Fruit fly (Drosophila melanogaster): Measurements from ENCODE around the gene aay.

The aay gene

DNA sequence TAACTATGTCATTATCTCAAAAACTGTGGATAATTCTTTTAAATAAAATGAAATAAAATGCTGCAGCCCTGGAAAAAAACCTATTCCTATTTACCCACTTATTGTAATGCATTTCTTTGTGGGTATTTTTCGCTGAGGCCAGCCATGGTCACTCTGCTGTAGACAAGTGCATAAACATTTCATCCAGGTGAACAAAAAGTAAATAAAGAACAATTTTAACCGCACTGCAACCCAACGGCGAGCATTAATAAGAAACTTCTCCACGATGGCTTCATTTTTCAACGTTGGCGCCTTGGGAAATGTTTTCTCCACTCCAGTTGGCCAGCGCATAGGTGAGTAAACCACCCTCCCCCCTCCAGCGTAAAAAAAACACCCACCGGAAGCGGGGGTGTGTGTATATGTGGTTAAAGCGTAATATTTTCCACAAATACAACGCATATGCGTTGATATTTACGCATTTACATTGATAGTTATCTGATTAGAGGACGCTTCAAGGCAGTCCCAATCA, 23.7 kb downstream of the aay start, which contains the start of gene CG3529 (continued):
- TF ChIP-seq sens-2 (GFP tag; IDR thresholded peaks at IDR 0.05): no peak
- no peak for TF ChIP-seq CG43689 (GFP tag; IDR thresholded peaks at IDR 0.05)
- peak; percentile 3 for TF ChIP-seq tin (GFP tag; optimal IDR thresholded peaks at IDR 0.05)
- TF ChIP-seq Trl (optimal IDR thresholded peaks at IDR 0.05): no peak
- no peak for TF ChIP-seq Trl (GFP tag; optimal IDR thresholded peaks at IDR 0.05)
- TF ChIP-seq D19B (GFP tag; optimal IDR thresholded peaks at IDR 0.05): no peak
- TF ChIP-seq CG3281 (GFP tag; optimal IDR thresholded peaks at IDR 0.05): peak; percentile 25
- TF ChIP-seq chm (GFP tag; IDR thresholded peaks at IDR 0.05): peak; percentile 50; the same call in 1 of the 2 replicates
- TF ChIP-seq Adf1 (GFP tag; IDR thresholded peaks at IDR 0.05): no peak
- TF ChIP-seq CG10654 (GFP tag; optimal IDR thresholded peaks at IDR 0.05): no peak
- TF ChIP-seq cato (GFP tag; optimal IDR thresholded peaks at IDR 0.05; ENCODE audit: borderline replicate concordance): no peak
- TF ChIP-seq sob (GFP tag; IDR thresholded peaks at IDR 0.05): no peak
- TF ChIP-seq CG2678 (tag; optimal IDR thresholded peaks at IDR 0.05): peak; percentile 23
- TF ChIP-seq CG7839 (tag; optimal IDR thresholded peaks at IDR 0.05): peak; percentile 8
- peak; percentile 19 for TF ChIP-seq Bdp1 (GFP tag; optimal IDR thresholded peaks at IDR 0.05)
- TF ChIP-seq CG9609 (GFP tag; optimal IDR thresholded peaks at IDR 0.05): no peak
- no peak for TF ChIP-seq CG10565 (GFP tag; optimal IDR thresholded peaks at IDR 0.05)
- TF ChIP-seq her (GFP tag; optimal IDR thresholded peaks at IDR 0.05): peak; percentile 78
- no peak for TF ChIP-seq CG8089 (GFP tag; optimal IDR thresholded peaks at IDR 0.05)
- TF ChIP-seq CG13424 (tag; optimal IDR thresholded peaks at IDR 0.05): peak; percentile 47
- TF ChIP-seq Scr (GFP tag; IDR thresholded peaks at IDR 0.05; ENCODE audit: partially characterized antibody): no peak
- TF ChIP-seq Atf6 (GFP tag; IDR thresholded peaks at IDR 0.05): no peak
- no peak for TF ChIP-seq tna (GFP tag; IDR thresholded peaks at IDR 0.05; ENCODE audit: partially characterized antibody)
- TF ChIP-seq Deaf1 (tag; optimal IDR thresholded peaks at IDR 0.05): no peak
- TF ChIP-seq CG11695 (GFP tag; IDR thresholded peaks at IDR 0.05): no peak
- no peak for TF ChIP-seq pnt (GFP tag; optimal IDR thresholded peaks at IDR 0.05)
- TF ChIP-seq lola (GFP tag; optimal IDR thresholded peaks at IDR 0.05): peak in 1 of 3 experiments; percentile 1
- TF ChIP-seq CG10321 (GFP tag; IDR thresholded peaks at IDR 0.05): no peak
- TF ChIP-seq MTF-1 (GFP tag; optimal IDR thresholded peaks at IDR 0.05; ENCODE audit: borderline replicate concordance): peak; percentile 36
- no peak for TF ChIP-seq CG10979 (tag; optimal IDR thresholded peaks at IDR 0.05)
- TF ChIP-seq CG13775 (GFP tag; optimal IDR thresholded peaks at IDR 0.05): no peak
- no peak for TF ChIP-seq CG10274 (GFP tag; optimal IDR thresholded peaks at IDR 0.05)
- no peak for TF ChIP-seq Mrtf (GFP tag; IDR thresholded peaks at IDR 0.05)
- TF ChIP-seq toy (GFP tag; IDR thresholded peaks at IDR 0.05): no peak
- no peak for TF ChIP-seq org-1 (GFP tag; optimal IDR thresholded peaks at IDR 0.05)
- TF ChIP-seq CG7745 (tag; optimal IDR thresholded peaks at IDR 0.05): no peak
- TF ChIP-seq usp (GFP tag; optimal IDR thresholded peaks at IDR 0.05): no peak
- TF ChIP-seq z (GFP tag; IDR thresholded peaks at IDR 0.05): no peak
- TF ChIP-seq Drgx (GFP tag; IDR thresholded peaks at IDR 0.05): no peak
- peak; percentile 84 for TF ChIP-seq CG4617 (GFP tag; optimal IDR thresholded peaks at IDR 0.05; ENCODE audit: borderline replicate concordance)
- TF ChIP-seq CG2116 (GFP tag; optimal IDR thresholded peaks at IDR 0.05): peak; percentile 53
- TF ChIP-seq fd96Cb (tag; optimal IDR thresholded peaks at IDR 0.05): peak; percentile 16
- no peak for TF ChIP-seq BtbVII (GFP tag; optimal IDR thresholded peaks at IDR 0.05)
- TF ChIP-seq CG4282 (GFP tag; optimal IDR thresholded peaks at IDR 0.05): no peak
- no peak for TF ChIP-seq gro (GFP tag; optimal IDR thresholded peaks at IDR 0.05)
- TF ChIP-seq slou (GFP tag; optimal IDR thresholded peaks at IDR 0.05): no peak
- peak; percentile 29 for TF ChIP-seq CG30403 (GFP tag; optimal IDR thresholded peaks at IDR 0.05)
- no peak for TF ChIP-seq Hr3 (GFP tag; optimal IDR thresholded peaks at IDR 0.05)
- no peak for TF ChIP-seq Nf-YB (GFP tag; optimal IDR thresholded peaks at IDR 0.05)
- TF ChIP-seq CHES-1-like (GFP tag; optimal IDR thresholded peaks at IDR 0.05): peak; percentile 61
- no peak for TF ChIP-seq mld (GFP tag; IDR thresholded peaks at IDR 0.05; ENCODE audit: partially characterized antibody)
- no peak for TF ChIP-seq Usf (GFP tag; optimal IDR thresholded peaks at IDR 0.05)

Measured in whole organism, embryonic.